Worm (Caenorhabditis elegans): ENCODE results near the gene mam-5.
A peak's percentile ranks its signal among the peaks of the same experiment; 100 is the strongest.

The mam-5 gene

DNA sequence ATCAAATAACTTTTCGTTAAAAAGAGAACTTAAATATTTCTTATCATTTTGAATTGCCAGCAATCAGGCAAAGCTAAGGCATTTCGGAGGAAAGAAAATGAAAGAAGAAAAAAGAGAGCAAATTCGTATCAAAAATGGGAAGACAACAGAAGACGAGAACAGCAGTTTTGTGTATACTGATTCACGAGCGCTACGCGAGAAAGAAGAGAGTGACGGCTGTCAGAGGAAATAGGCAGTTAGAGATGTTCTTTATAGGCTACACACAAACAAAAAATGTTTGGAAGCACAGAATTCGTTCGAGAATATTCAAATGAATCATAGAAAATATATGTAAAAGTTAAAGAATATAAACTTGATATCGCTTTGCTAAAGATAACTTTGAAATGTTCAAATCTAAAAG, 32.3 kb downstream of the mam-5 start (continued):
- no peak for TF ChIP-seq daf-19 (GFP tag; conservative IDR thresholded peaks at IDR 0.05)
- TF ChIP-seq lin-15B (tag; optimal IDR thresholded peaks at IDR 0.05), result no peak

ce11 chrV:9985227-9985864, 32.8 kb downstream of the mam-5 start:
- no peak for TF ChIP-seq nhr-237 (tag; optimal IDR thresholded peaks at IDR 0.05)
- peak; percentile 21 for TF ChIP-seq nhr-11 (tag; optimal IDR thresholded peaks at IDR 0.05)
- peak; percentile 11 for TF ChIP-seq hlh-11 (tag; optimal IDR thresholded peaks at IDR 0.05)
- peak in 1 of 2 experiments; percentile 97 for TF ChIP-seq unc-62 (GFP tag; optimal IDR thresholded peaks at IDR 0.05 in 1 of 2)
- TF ChIP-seq unc-62 (tag; optimal IDR thresholded peaks at IDR 0.05), result no peak
- no peak for TF ChIP-seq daf-8 (GFP tag; IDR thresholded peaks at IDR 0.05)

DNA sequence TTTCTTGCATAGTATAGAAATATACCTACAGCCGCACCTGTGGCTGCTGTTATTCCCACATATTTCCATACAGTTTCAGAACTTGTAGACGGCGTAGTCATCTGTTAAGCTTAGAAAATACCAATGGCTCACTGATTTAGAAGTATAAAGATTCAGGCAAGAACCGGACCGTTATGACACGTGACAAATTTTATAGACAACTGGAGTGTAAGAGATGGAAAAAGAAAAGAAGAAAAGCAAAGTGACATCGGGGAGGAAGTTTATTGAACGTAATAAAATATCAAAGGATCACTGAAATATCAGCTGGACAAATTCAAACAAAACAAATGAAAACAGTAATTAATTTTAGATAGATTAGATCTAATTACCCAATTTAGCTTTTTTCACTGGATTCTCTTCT, 33.7 kb downstream of the mam-5 start, which contains the start of gene rmd-2:
Gene rmd-2 (minus strand): TSS at position 101 of the 400 bp plus-strand sequence.
- peak; percentile 28 for TF ChIP-seq hlh-11 (tag; optimal IDR thresholded peaks at IDR 0.05)
- no peak for TF ChIP-seq aha-1 (tag)

ce11 chrV:9987688-9988087, 35.2 kb downstream of the mam-5 start, which contains the start of gene C27H6.8:
C27H6.8 (minus strand) TSS chrV:9987788.
- no peak for TF ChIP-seq nhr-25 (tag; optimal IDR thresholded peaks at IDR 0.05; ENCODE audit: borderline replicate concordance, insufficient read depth)
- TF ChIP-seq fos-1 (tag; optimal IDR thresholded peaks at IDR 0.05), result no peak
- TF ChIP-seq lir-3 (tag; optimal IDR thresholded peaks at IDR 0.05), result no peak
- no peak for TF ChIP-seq cey-2 (tag; optimal IDR thresholded peaks at IDR 0.05; ENCODE audit: borderline replicate concordance, insufficient read depth)
- no peak for TF ChIP-seq vab-7 (GFP tag; IDR thresholded peaks at IDR 0.05)
- no peak for TF ChIP-seq fkh-10 (GFP tag; optimal IDR thresholded peaks at IDR 0.05)
- TF ChIP-seq set-16 (GFP tag; IDR thresholded peaks at IDR 0.05), result no peak
- TF ChIP-seq dve-1 (tag; optimal IDR thresholded peaks at IDR 0.05; ENCODE audit: insufficient read depth), result no peak
- TF ChIP-seq ces-1 (GFP tag; optimal IDR thresholded peaks at IDR 0.05), result no peak
- TF ChIP-seq ceh-20 (GFP tag; IDR thresholded peaks at IDR 0.05), result no peak
- no peak for TF ChIP-seq nhr-41 (GFP tag; IDR thresholded peaks at IDR 0.05)
- no peak for TF ChIP-seq dmd-9 (GFP tag; IDR thresholded peaks at IDR 0.05)
- TF ChIP-seq nhr-6 (tag; optimal IDR thresholded peaks at IDR 0.05), result no peak
- no peak for TF ChIP-seq D1046.2 (GFP tag; IDR thresholded peaks at IDR 0.05)
- TF ChIP-seq nhr-28 (tag; optimal IDR thresholded peaks at IDR 0.05), result no peak
- TF ChIP-seq lsy-2 (tag; optimal IDR thresholded peaks at IDR 0.05), result no peak
- no peak for TF ChIP-seq ztf-7 (tag; optimal IDR thresholded peaks at IDR 0.05)
- no peak for TF ChIP-seq nhr-77 (tag; optimal IDR thresholded peaks at IDR 0.05)

- TF ChIP-seq nhr-10 (tag; optimal IDR thresholded peaks at IDR 0.05), result no peak
- TF ChIP-seq jun-1 (tag; optimal IDR thresholded peaks at IDR 0.05), result no peak
- TF ChIP-seq aha-1 (tag), result peak; percentile 70
These were observed 39.1 kb downstream of the mam-5 start, which contains the start of the genes rde-1 and trpp-6 for ce11 chrV:9991610-9992009. rde-1 (minus strand) TSS chrV:9991642. trpp-6 (plus strand) TSS chrV:9991895.

ce11 chrV:9995791-9996190, 43.3 kb downstream of the mam-5 start, which contains the start of gene K08H10.6:
K08H10.6 (minus strand) TSS chrV:9995891.
- TF ChIP-seq zag-1 (tag; optimal IDR thresholded peaks at IDR 0.05) (no peak), php-3 (GFP tag; IDR thresholded peaks at IDR 0.05) (no peak), Y48G9A.11 (GFP tag; IDR thresholded peaks at IDR 0.05) (no peak), F10B5.3 (tag; optimal IDR thresholded peaks at IDR 0.05) (no peak), mdt-29 (GFP tag; IDR thresholded peaks at IDR 0.05) (no peak), pqm-1 (tag; optimal IDR thresholded peaks at IDR 0.05) (no peak), mxl-2 (GFP tag; conservative IDR thresholded peaks at IDR 0.05) (no peak), cey-2 (tag; optimal IDR thresholded peaks at IDR 0.05; ENCODE audit: borderline replicate concordance, insufficient read depth) (no peak), vab-7 (GFP tag; IDR thresholded peaks at IDR 0.05) (no peak), ztf-7 (tag; optimal IDR thresholded peaks at IDR 0.05) (no peak)
